Fruit fly (Drosophila melanogaster) whole organism, prepupa: Measurements from ENCODE around the gene ec.

Source experiments
- CG10631 ChIP-seq: fragments of 200-800 bp; sonication (Bioruptor generic); optimal IDR thresholded peaks from 2 replicates; lab custom pipeline; 2016; ENCODE audit warnings: missing biosample characterization, missing genetic modification characterization
- CG10669 ChIP-seq: fragments of 200-800 bp; sonication (Bioruptor generic); optimal IDR thresholded peaks from 3 replicates; lab custom pipeline; 2018; ENCODE audit warnings: missing biosample characterization, mild to moderate bottlenecking, missing genetic modification characterization, moderate library complexity
- CG11294 ChIP-seq: fragments of 200-800 bp; sonication (Bioruptor generic); IDR thresholded peaks from 2 replicates; pipeline ENCODE4 v1.3.6; 2022; ENCODE audit warnings: missing biosample characterization, missing genetic modification characterization
- CG11762 ChIP-seq: fragments of 200-800 bp; sonication (Bioruptor generic); optimal IDR thresholded peaks from 3 replicates; lab custom pipeline; 2016; ENCODE audit warnings: missing biosample characterization, missing genetic modification characterization; ENCODE audit not compliant: insufficient read depth
- CG11902 ChIP-seq: fragments of 200-800 bp; sonication (Bioruptor generic); optimal IDR thresholded peaks from 3 replicates; lab custom pipeline; 2016; ENCODE audit warnings: missing biosample characterization, missing genetic modification characterization
- CG15336 ChIP-seq: fragments of 200-800 bp; sonication (Bioruptor generic); IDR thresholded peaks from 2 replicates; pipeline ENCODE4 v1.3.6; 2022; ENCODE audit warnings: missing biosample characterization, missing genetic modification characterization
- CG1621 ChIP-seq: fragments of 200-800 bp; sonication (Bioruptor generic); optimal IDR thresholded peaks from 3 replicates; lab custom pipeline; 2018; ENCODE audit warnings: missing biosample characterization, mild to moderate bottlenecking, missing genetic modification characterization
- CG16779 ChIP-seq: fragments of 200-800 bp; sonication (Bioruptor generic); optimal IDR thresholded peaks from 3 replicates; lab custom pipeline; 2017; ENCODE audit warnings: missing biosample characterization, mild to moderate bottlenecking, missing genetic modification characterization
- CG3032 ChIP-seq: fragments of 200-800 bp; optimal IDR thresholded peaks from 2 replicates; lab custom pipeline; 2019; ENCODE audit warnings: missing biosample characterization, mild to moderate bottlenecking, missing genetic modification characterization, moderate library complexity
- CG31627 ChIP-seq: fragments of 200-800 bp; sonication (Bioruptor generic); optimal IDR thresholded peaks from 3 replicates; lab custom pipeline; 2016; ENCODE audit warnings: missing biosample characterization, missing genetic modification characterization
- CG32006 ChIP-seq: fragments of 200-800 bp; sonication (Bioruptor generic); optimal IDR thresholded peaks from 3 replicates; lab custom pipeline; 2017; ENCODE audit warnings: missing biosample characterization, mild to moderate bottlenecking, missing genetic modification characterization
- CG34406 ChIP-seq: fragments of 200-800 bp; sonication (Bioruptor generic); optimal IDR thresholded peaks from 3 replicates; lab custom pipeline; 2016; ENCODE audit warnings: missing biosample characterization, missing genetic modification characterization
- CG6163 ChIP-seq: fragments of 200-800 bp; sonication (Bioruptor generic); IDR thresholded peaks from 3 replicates; pipeline ENCODE4 v1.3.6; 2022; ENCODE audit warnings: missing biosample characterization, missing genetic modification characterization
- CG6276 ChIP-seq: fragments of 200-800 bp; sonication (Bioruptor generic); optimal IDR thresholded peaks from 2 replicates; lab custom pipeline; 2017; ENCODE audit warnings: missing biosample characterization, mild to moderate bottlenecking, missing genetic modification characterization
- CG6792 ChIP-seq: fragments of 200-800 bp; sonication (Bioruptor generic); optimal IDR thresholded peaks from 3 replicates; lab custom pipeline; 2016; ENCODE audit warnings: missing biosample characterization, missing genetic modification characterization
- CG6808 ChIP-seq: fragments of 200-800 bp; sonication (Bioruptor generic); optimal IDR thresholded peaks from 3 replicates; lab custom pipeline; 2017; ENCODE audit warnings: missing biosample characterization, missing genetic modification characterization, mild to moderate bottlenecking, moderate library complexity, missing genetic modification reagents
- CG6854 ChIP-seq: fragments of 200-800 bp; sonication (Bioruptor generic); optimal IDR thresholded peaks from 2 replicates; lab custom pipeline; 2017; ENCODE audit warnings: missing biosample characterization, mild to moderate bottlenecking, missing genetic modification characterization
- CG8119 ChIP-seq: fragments of 200-800 bp; sonication (Bioruptor generic); IDR thresholded peaks from 3 replicates; pipeline ENCODE4 v1.3.6; 2022; ENCODE audit warnings: missing biosample characterization, missing genetic modification characterization
- CG8319 ChIP-seq: fragments of 200-800 bp; sonication (Bioruptor generic); optimal IDR thresholded peaks from 3 replicates; lab custom pipeline; 2016; ENCODE audit warnings: missing biosample characterization, missing genetic modification characterization
- CG8632 ChIP-seq: fragments of 200-800 bp; sonication (Bioruptor generic); optimal IDR thresholded peaks from 3 replicates; lab custom pipeline; 2016; ENCODE audit warnings: missing biosample characterization, missing genetic modification characterization
- CG9139 ChIP-seq: fragments of 200-800 bp; sonication (Bioruptor generic); optimal IDR thresholded peaks from 3 replicates; lab custom pipeline; 2017; ENCODE audit warnings: missing biosample characterization, mild to moderate bottlenecking, missing genetic modification characterization
- Eip75B ChIP-seq: fragments of 200-800 bp; sonication (Bioruptor generic); optimal IDR thresholded peaks from 3 replicates; lab custom pipeline; 2016; ENCODE audit warnings: missing biosample characterization, missing genetic modification characterization
- Eip78C ChIP-seq: fragments of 200-800 bp; sonication (Bioruptor generic); peaks from one replicate; lab custom pipeline; 2016; ENCODE audit warnings: missing biosample characterization, missing genetic modification characterization
- Ets96B ChIP-seq: fragments of 200-800 bp; optimal IDR thresholded peaks from 2 replicates; lab custom pipeline; 2019; ENCODE audit warnings: missing biosample characterization, mild to moderate bottlenecking, missing genetic modification characterization, moderate library complexity
- Gug ChIP-seq: fragments of 200-800 bp; sonication (Bioruptor generic); IDR thresholded peaks from 2 replicates; pipeline ENCODE4 v1.3.6; 2022; ENCODE audit warnings: missing biosample characterization, missing genetic modification characterization
- Hr39 ChIP-seq: fragments of 200-800 bp; sonication (Bioruptor generic); optimal IDR thresholded peaks from 2 replicates; lab custom pipeline; 2016; ENCODE audit warnings: missing biosample characterization, missing genetic modification characterization
- Lpt ChIP-seq: fragments of 200-800 bp; sonication (Bioruptor generic); optimal IDR thresholded peaks from 3 replicates; lab custom pipeline; 2016; ENCODE audit warnings: missing biosample characterization, missing genetic modification characterization
- Sox14 ChIP-seq: fragments of 200-800 bp; sonication (Bioruptor generic); optimal IDR thresholded peaks from 3 replicates; lab custom pipeline; 2016; ENCODE audit warnings: missing biosample characterization, missing genetic modification characterization
- achi ChIP-seq: fragments of 200-800 bp; sonication (Bioruptor generic); optimal IDR thresholded peaks from 3 replicates; lab custom pipeline; 2016; ENCODE audit warnings: missing biosample characterization, missing genetic modification characterization
- acj6 ChIP-seq: fragments of 200-800 bp; sonication (Bioruptor generic); optimal IDR thresholded peaks from 3 replicates; lab custom pipeline; 2016; ENCODE audit warnings: missing biosample characterization, missing genetic modification characterization
- dac ChIP-seq: fragments of 200-800 bp; sonication (Bioruptor generic); optimal IDR thresholded peaks from 2 replicates; lab custom pipeline; 2017; ENCODE audit warnings: missing biosample characterization, mild to moderate bottlenecking, missing genetic modification characterization
- dsx ChIP-seq: fragments of 200-800 bp; optimal IDR thresholded peaks from 3 replicates; lab custom pipeline; 2019; ENCODE audit warnings: missing biosample characterization, mild to moderate bottlenecking, missing genetic modification characterization, moderate library complexity; ENCODE audit not compliant: poor library complexity, severe bottlenecking
- eg ChIP-seq: fragments of 200-800 bp; sonication (Bioruptor generic); IDR thresholded peaks from 3 replicates; pipeline ENCODE4 v1.3.6; 2022; ENCODE audit warnings: missing biosample characterization, missing genetic modification characterization
- fd59A ChIP-seq: fragments of 200-800 bp; sonication (Bioruptor generic); optimal IDR thresholded peaks from 2 replicates; lab custom pipeline; 2017; ENCODE audit warnings: missing biosample characterization, mild to moderate bottlenecking, missing genetic modification characterization, missing genetic modification reagents
- fkh ChIP-seq: fragments of 200-800 bp; sonication (Bioruptor generic); optimal IDR thresholded peaks from 3 replicates; lab custom pipeline; 2017; ENCODE audit warnings: missing biosample characterization, mild to moderate bottlenecking, missing genetic modification characterization, moderate library complexity
- net ChIP-seq: fragments of 200-800 bp; sonication (Bioruptor generic); optimal IDR thresholded peaks from 3 replicates; lab custom pipeline; 2016; ENCODE audit warnings: missing biosample characterization, missing genetic modification characterization
- salr ChIP-seq, 2 experiments: fragments of 200-800 bp; sonication (Bioruptor generic); optimal IDR thresholded peaks; 3 replicates each; lab custom pipeline; 2016 to 2018; ENCODE audit warnings: missing biosample characterization in 2 of 2, missing genetic modification characterization in 2 of 2, mild to moderate bottlenecking in 1 of 2
- spab ChIP-seq: fragments of 200-800 bp; sonication (Bioruptor generic); optimal IDR thresholded peaks from 2 replicates; lab custom pipeline; 2017; ENCODE audit warnings: missing biosample characterization, mild to moderate bottlenecking, missing genetic modification characterization, missing genetic modification reagents
- ss ChIP-seq, 2 experiments: fragments of 200-800 bp; sonication (Bioruptor generic); optimal IDR thresholded peaks; 2 replicates in 1 of 2; 3 replicates in 1 of 2; lab custom pipeline; 2017 to 2018; ENCODE audit warnings: mild to moderate bottlenecking in 2 of 2, missing biosample characterization in 2 of 2, missing genetic modification characterization in 2 of 2, moderate library complexity in 1 of 2
- svp ChIP-seq: fragments of 200-800 bp; sonication (Bioruptor generic); peaks from one replicate; lab custom pipeline; 2016; ENCODE audit warnings: missing biosample characterization, missing genetic modification characterization
- topi ChIP-seq: fragments of 200-800 bp; sonication (Bioruptor generic); optimal IDR thresholded peaks from 3 replicates; lab custom pipeline; 2016; ENCODE audit warnings: missing biosample characterization, missing genetic modification characterization
- vri ChIP-seq: fragments of 200-800 bp; sonication (Bioruptor generic); optimal IDR thresholded peaks from 3 replicates; lab custom pipeline; 2016; ENCODE audit warnings: missing biosample characterization, mild to moderate bottlenecking, missing genetic modification characterization

The ec gene

DNA sequence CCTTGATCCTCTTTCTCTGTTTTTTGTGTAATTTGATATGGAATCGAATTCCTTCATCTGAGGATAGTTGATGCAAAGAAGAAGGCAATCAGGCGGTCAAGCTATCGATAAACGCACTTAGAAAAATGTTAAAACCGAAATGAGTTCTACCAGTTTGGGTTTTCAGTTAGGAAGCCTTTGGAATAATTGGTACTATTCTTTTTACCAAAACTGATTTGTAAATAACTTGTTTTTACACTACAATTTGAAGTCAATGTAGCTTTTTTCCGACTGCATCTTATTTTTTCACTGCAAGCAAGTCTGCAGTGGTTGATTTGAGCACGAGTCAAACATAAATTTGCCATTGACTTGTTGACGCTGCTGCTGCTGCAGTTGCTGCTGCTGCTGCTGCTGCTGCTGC is 20.3 kb downstream of the ec start (continued):
- TF ChIP-seq CG11762 (GFP tag; lab: Kevin White, UChicago) (no peak), topi (GFP tag; lab: Kevin White, UChicago) (peak; percentile 42), Hr39 (GFP tag; lab: Kevin White, UChicago) (peak; percentile 33), CG11294 (no peak), CG32006 (GFP tag; lab: Kevin White, UChicago) (peak; percentile 59), fd59A (no peak), Lpt (GFP tag; lab: Kevin White, UChicago) (peak; percentile 31), svp (GFP tag; lab: Kevin White, UChicago) (peak; percentile 75), dac (no peak), acj6 (GFP tag; lab: Kevin White, UChicago) (no peak), Sox14 (peak; percentile 24), CG8632 (no peak), CG10631 (GFP tag; lab: Kevin White, UChicago) (peak; percentile 27)

DNA sequence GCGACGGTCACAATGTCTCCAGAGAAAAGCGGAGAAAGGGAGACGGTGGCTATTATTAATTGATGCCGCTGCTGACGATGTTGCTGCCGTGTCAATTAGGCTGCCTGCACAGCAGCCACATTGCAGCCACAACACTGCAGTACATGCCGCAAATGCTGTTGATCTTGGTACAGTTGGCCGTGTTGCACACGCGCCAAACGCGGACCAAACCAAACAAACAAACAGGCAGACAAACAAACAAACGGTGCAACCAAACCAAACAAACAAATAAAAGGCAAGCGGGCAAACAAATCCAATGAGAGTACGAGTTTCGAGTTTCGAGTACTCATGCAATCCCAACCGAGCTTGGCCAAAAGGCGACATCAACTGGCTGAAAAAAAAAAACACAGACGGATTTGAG is 20.7 kb downstream of the ec start:
- TF ChIP-seq fkh (GFP tag; lab: Kevin White, UChicago) (peak; percentile 61), dsx (no peak)

DNA sequence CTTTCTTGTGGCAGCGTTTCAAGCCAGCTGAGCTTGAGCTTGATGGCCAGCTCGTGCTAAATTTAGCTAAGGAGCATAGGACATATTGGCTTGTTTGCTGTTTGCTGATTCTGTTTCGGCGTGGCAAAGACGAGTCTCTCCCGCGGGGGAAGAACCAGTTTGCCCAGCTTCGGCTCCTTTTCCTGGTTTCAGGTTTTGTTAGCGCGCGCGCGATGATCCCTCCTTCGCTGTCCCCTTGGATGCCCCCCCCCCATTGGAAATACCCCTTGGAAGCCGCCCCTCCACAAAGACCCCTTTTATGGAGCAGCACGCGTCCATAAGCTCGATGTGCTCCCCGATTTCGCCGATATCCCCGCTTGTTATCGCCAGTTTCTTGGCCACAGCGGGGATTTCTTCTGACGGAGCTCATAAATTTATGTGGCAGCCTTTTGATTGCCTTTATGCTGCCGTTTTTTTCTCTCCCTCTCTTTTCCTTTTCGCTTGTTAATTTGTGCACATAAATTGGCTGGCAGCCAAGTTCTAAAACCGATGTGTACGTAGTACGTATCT is 21.7 kb downstream of the ec start:
- TF ChIP-seq CG8319 (GFP tag; lab: Kevin White, UChicago) (no peak), ss (GFP tag; optimal IDR thresholded peaks at IDR 0.05; lab: Kevin White, UChicago) (peak; percentile 8 to 27), Lpt (GFP tag; lab: Kevin White, UChicago) (peak; percentile 24), Gug (GFP tag; lab: Robert Waterston, UW) (0 out of 2 replicates have a peak, but pooled peaks have one; percentile 8), CG6808 (peak; percentile 32), achi (GFP tag; lab: Kevin White, UChicago) (no peak), CG6854 (GFP tag; lab: Kevin White, UChicago) (peak; percentile 93), vri (GFP tag; lab: Kevin White, UChicago) (no peak), CG15336 (GFP tag; lab: Robert Waterston, UW) (no peak), salr (GFP tag; optimal IDR thresholded peaks at IDR 0.05; lab: Kevin White, UChicago) (no peak)

DNA sequence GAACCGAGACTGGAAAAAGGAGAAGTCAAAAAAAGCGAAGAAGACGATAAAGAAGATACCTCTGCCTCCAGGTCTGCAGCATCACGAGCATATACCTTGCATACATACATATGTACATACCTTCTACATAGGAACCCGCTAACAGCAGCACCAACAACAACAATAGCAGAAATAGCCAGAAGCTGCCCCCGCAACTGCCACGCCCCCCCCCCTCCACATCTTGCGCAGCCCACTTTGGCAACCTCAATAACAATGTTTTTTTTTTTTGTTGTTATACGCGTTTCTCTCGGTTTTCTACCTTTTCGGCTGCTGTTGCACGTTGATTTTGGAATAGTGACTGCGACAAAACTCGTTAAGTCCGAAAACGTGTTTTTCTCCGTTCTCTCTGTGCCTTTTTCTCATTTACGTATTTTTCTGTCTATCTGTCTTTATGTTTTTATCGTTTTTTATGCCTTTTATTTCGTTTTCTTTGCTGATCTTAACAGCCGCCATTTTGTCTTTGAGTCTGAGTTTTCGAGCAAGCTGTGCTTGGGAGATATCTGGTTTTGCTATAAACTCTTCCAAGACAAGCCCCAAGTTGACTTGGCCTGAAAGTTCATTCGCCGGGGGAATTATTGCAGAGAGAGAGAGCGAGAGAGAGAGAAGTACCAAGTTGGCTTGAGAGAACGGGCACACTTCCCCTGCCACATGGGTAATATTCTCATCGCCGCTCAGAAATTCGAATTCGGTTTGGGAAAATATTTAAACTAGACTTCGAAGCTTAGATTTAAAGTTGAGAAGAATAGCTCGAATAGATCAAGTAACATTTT is 23.7 kb downstream of the ec start:
- TF ChIP-seq CG6163 (GFP tag; lab: Robert Waterston, UW) = peak; percentile 72
- no peak for TF ChIP-seq CG11902 (GFP tag; lab: Kevin White, UChicago)
- TF ChIP-seq Eip75B (GFP tag; lab: Kevin White, UChicago) = peak; percentile 11
- TF ChIP-seq Lpt (GFP tag; lab: Kevin White, UChicago) = peak; percentile 11
- TF ChIP-seq CG1621 = peak; percentile 56
- no peak for TF ChIP-seq CG6792 (GFP tag; lab: Kevin White, UChicago)
- no peak for TF ChIP-seq Sox14
- TF ChIP-seq Ets96B (tag; lab: Kevin White, UChicago) = peak; percentile 50
- TF ChIP-seq CG3032 (tag; lab: Kevin White, UChicago) = peak; percentile 25
- TF ChIP-seq CG16779 = peak; percentile 12
- peak; percentile 53 for TF ChIP-seq CG10669 (GFP tag; lab: Kevin White, UChicago)
- TF ChIP-seq CG8119 (GFP tag; lab: Robert Waterston, UW) = peak; percentile 59; the same call in 2 of the 3 replicates
- TF ChIP-seq CG32006 (GFP tag; lab: Kevin White, UChicago) = no peak
- TF ChIP-seq CG31627 (GFP tag; lab: Kevin White, UChicago) = no peak
- TF ChIP-seq CG15336 (GFP tag; lab: Robert Waterston, UW) = peak; percentile 68; the same call in 1 of the 2 replicates
- peak; percentile 16 for TF ChIP-seq net (GFP tag; lab: Kevin White, UChicago)
- peak; percentile 53 for TF ChIP-seq CG6276 (GFP tag; lab: Kevin White, UChicago)
- TF ChIP-seq CG6808 = peak; percentile 66
- peak; percentile 30 for TF ChIP-seq spab (GFP tag; lab: Kevin White, UChicago)
- TF ChIP-seq dsx = peak; percentile 52
- TF ChIP-seq ss (GFP tag; optimal IDR thresholded peaks at IDR 0.05; lab: Kevin White, UChicago) = peak; percentile 62 to 76
- TF ChIP-seq Eip78C (GFP tag; lab: Kevin White, UChicago) = peak; percentile 70
- TF ChIP-seq CG9139 (GFP tag; lab: Kevin White, UChicago) = peak; percentile 53
- TF ChIP-seq CG34406 = peak; percentile 6
- TF ChIP-seq dac = no peak
- TF ChIP-seq eg (GFP tag; lab: Robert Waterston, UW) = peak; percentile 68; the same call in 1 of the 3 replicates
- no peak for TF ChIP-seq fkh (GFP tag; lab: Kevin White, UChicago)
- TF ChIP-seq, all 60 proteins: peak for 20
